Fruit fly (Drosophila melanogaster) whole organism, wandering third instar larva: ENCODE data around the gene sloth2.

Source experiments
- Abd-B ChIP-seq: fragments of >200 bp; optimal IDR thresholded peaks from 2 replicates; lab custom pipeline; 2017; ENCODE audit warnings: missing biosample characterization, missing genetic modification characterization
- CG32264 ChIP-seq: fragments of 200-800 bp; sonication (Bioruptor generic); optimal IDR thresholded peaks from 2 replicates; lab custom pipeline; 2016; ENCODE audit warnings: missing biosample characterization, missing genetic modification characterization
- CrebA ChIP-seq: fragments of 200-800 bp; sonication (Bioruptor generic); optimal IDR thresholded peaks from 2 replicates; lab custom pipeline; 2016; ENCODE audit warnings: missing biosample characterization, mild to moderate bottlenecking, missing genetic modification characterization, borderline replicate concordance
- Dfd ChIP-seq: fragments of >200 bp; optimal IDR thresholded peaks from 2 replicates; lab custom pipeline; 2017; ENCODE audit warnings: missing biosample characterization, missing genetic modification characterization
- Dif ChIP-seq: fragments of 200-275, 200-300 bp; sonication (Bioruptor generic); optimal IDR thresholded peaks from 2 replicates; lab custom pipeline; 2018; ENCODE audit warnings: missing biosample characterization, missing genetic modification characterization; ENCODE audit not compliant: partially characterized antibody
- GATAd ChIP-seq: sonication (Bioruptor generic); optimal IDR thresholded peaks from 2 replicates; lab custom pipeline; 2016; ENCODE audit warnings: missing biosample characterization, missing genetic modification characterization
- HLH106 ChIP-seq: fragments of 200-800 bp; optimal IDR thresholded peaks from 3 replicates; lab custom pipeline; 2019; ENCODE audit warnings: missing biosample characterization, mild to moderate bottlenecking, missing genetic modification characterization, moderate library complexity
- Hr78 ChIP-seq: fragments of >200 bp; optimal IDR thresholded peaks from 2 replicates; lab custom pipeline; 2017; ENCODE audit warnings: missing biosample characterization, missing genetic modification characterization
- Hr83 ChIP-seq: fragments of 200-300 bp; sonication (Bioruptor generic); optimal IDR thresholded peaks from 2 replicates; lab custom pipeline; 2016; ENCODE audit warnings: missing biosample characterization, mild to moderate bottlenecking, missing genetic modification characterization, moderate library complexity; ENCODE audit not compliant: poor library complexity, severe bottlenecking
- Jra ChIP-seq: sonication (Bioruptor generic); optimal IDR thresholded peaks from 2 replicates; lab custom pipeline; 2016; ENCODE audit warnings: missing biosample characterization, missing genetic modification characterization
- Mio ChIP-seq: sonication (Bioruptor generic); optimal IDR thresholded peaks from 2 replicates; lab custom pipeline; 2016; ENCODE audit warnings: missing biosample characterization, missing genetic modification characterization
- Myc ChIP-seq: fragments of >200 bp; optimal IDR thresholded peaks from 2 replicates; lab custom pipeline; 2017
- N ChIP-seq: fragments of >200 bp; optimal IDR thresholded peaks from 2 replicates; lab custom pipeline; 2018; ENCODE audit warnings: missing biosample characterization, missing external identifiers, missing genetic modification characterization
- OdsH ChIP-seq: fragments of 200-800 bp; sonication (Bioruptor generic); optimal IDR thresholded peaks from 2 replicates; lab custom pipeline; 2016; ENCODE audit warnings: missing biosample characterization, mild to moderate bottlenecking, missing genetic modification characterization
- Rel ChIP-seq, 2 experiments: fragments of 200-800 bp; sonication (Bioruptor generic) in 1 of 2; optimal IDR thresholded peaks; 2 replicates in 1 of 2; 3 replicates in 1 of 2; lab custom pipeline; 2016 to 2019; ENCODE audit warnings: mild to moderate bottlenecking in 2 of 2, missing biosample characterization in 2 of 2, missing genetic modification characterization in 2 of 2, moderate library complexity in 1 of 2
- Sp1 ChIP-seq: fragments of 200-800 bp; sonication (Bioruptor generic); optimal IDR thresholded peaks from 3 replicates; lab custom pipeline; 2019; ENCODE audit warnings: missing biosample characterization, mild to moderate bottlenecking, missing genetic modification characterization, moderate library complexity
- Vsx2 ChIP-seq: fragments of 200-300, 225-300 bp; sonication (Bioruptor generic); optimal IDR thresholded peaks from 2 replicates; lab custom pipeline; 2018; ENCODE audit warnings: missing biosample characterization, missing genetic modification characterization; ENCODE audit not compliant: partially characterized antibody
- br ChIP-seq: fragments of 200-800 bp; sonication (Bioruptor generic); optimal IDR thresholded peaks from 2 replicates; lab custom pipeline; 2016; ENCODE audit warnings: missing biosample characterization, missing genetic modification characterization
- brk ChIP-seq: fragments of 200-800 bp; sonication (Bioruptor generic); optimal IDR thresholded peaks from 2 replicates; lab custom pipeline; 2016; ENCODE audit warnings: missing biosample characterization, mild to moderate bottlenecking, missing genetic modification characterization
- dmrt93B ChIP-seq: fragments of 200-800 bp; sonication (Bioruptor generic); optimal IDR thresholded peaks from 2 replicates; lab custom pipeline; 2018; ENCODE audit warnings: missing biosample characterization, mild to moderate bottlenecking, missing genetic modification characterization
- dsf ChIP-seq: sonication (Bioruptor generic); optimal IDR thresholded peaks from 2 replicates; lab custom pipeline; 2016; ENCODE audit warnings: missing biosample characterization, missing genetic modification characterization, borderline replicate concordance
- ey ChIP-seq: fragments of 200-800 bp; sonication (Bioruptor generic); optimal IDR thresholded peaks from 2 replicates; lab custom pipeline; 2016; ENCODE audit warnings: missing biosample characterization, missing genetic modification characterization
- foxo ChIP-seq, 2 experiments: fragments of 200-800 bp; sonication (Bioruptor generic); optimal IDR thresholded peaks; 2 replicates in 1 of 2; 3 replicates in 1 of 2; lab custom pipeline; 2016 to 2017; ENCODE audit warnings: missing biosample characterization in 2 of 2, missing genetic modification characterization in 2 of 2
- fru ChIP-seq: fragments of 200-800 bp; sonication (Bioruptor generic); optimal IDR thresholded peaks from 3 replicates; lab custom pipeline; 2016; ENCODE audit warnings: missing biosample characterization, mild to moderate bottlenecking, missing genetic modification characterization
- h ChIP-seq: fragments of 200-800 bp; sonication (Bioruptor generic); optimal IDR thresholded peaks from 3 replicates; lab custom pipeline; 2016; ENCODE audit warnings: missing biosample characterization, mild to moderate bottlenecking, missing genetic modification characterization
- jim ChIP-seq: fragments of 175-275, 200-325 bp; sonication (Bioruptor generic); optimal IDR thresholded peaks from 2 replicates; lab custom pipeline; 2016; ENCODE audit warnings: missing biosample characterization, mild to moderate bottlenecking, missing genetic modification characterization
- lola ChIP-seq: fragments of >200 bp; optimal IDR thresholded peaks from 2 replicates; lab custom pipeline; 2017; ENCODE audit warnings: missing biosample characterization, missing genetic modification characterization
- pan ChIP-seq: fragments of >200 bp; optimal IDR thresholded peaks from 2 replicates; lab custom pipeline; 2017
- psq ChIP-seq: fragments of 200-800 bp; sonication (Bioruptor generic); optimal IDR thresholded peaks from 3 replicates; lab custom pipeline; 2017; ENCODE audit warnings: missing biosample characterization, mild to moderate bottlenecking, missing genetic modification characterization, moderate library complexity
- rgr ChIP-seq: fragments of 200-800 bp; sonication (Bioruptor generic); optimal IDR thresholded peaks from 3 replicates; lab custom pipeline; 2016; ENCODE audit warnings: missing biosample characterization, mild to moderate bottlenecking, missing genetic modification characterization
- sage ChIP-seq: fragments of 200-800 bp; sonication (Bioruptor generic); optimal IDR thresholded peaks from 2 replicates; lab custom pipeline; 2016; ENCODE audit warnings: missing biosample characterization, mild to moderate bottlenecking, missing genetic modification characterization
- sv ChIP-seq: fragments of 200-800 bp; sonication (Bioruptor generic); optimal IDR thresholded peaks from 3 replicates; lab custom pipeline; 2016; ENCODE audit warnings: missing biosample characterization, missing genetic modification characterization
- tai ChIP-seq: sonication (Bioruptor generic); optimal IDR thresholded peaks from 2 replicates; lab custom pipeline; 2016; ENCODE audit warnings: missing biosample characterization, missing genetic modification characterization
- woc ChIP-seq: sonication (Bioruptor generic); optimal IDR thresholded peaks from 2 replicates; lab custom pipeline; 2016; ENCODE audit warnings: missing biosample characterization, mild to moderate bottlenecking, missing genetic modification characterization

The sloth2 gene

DNA sequence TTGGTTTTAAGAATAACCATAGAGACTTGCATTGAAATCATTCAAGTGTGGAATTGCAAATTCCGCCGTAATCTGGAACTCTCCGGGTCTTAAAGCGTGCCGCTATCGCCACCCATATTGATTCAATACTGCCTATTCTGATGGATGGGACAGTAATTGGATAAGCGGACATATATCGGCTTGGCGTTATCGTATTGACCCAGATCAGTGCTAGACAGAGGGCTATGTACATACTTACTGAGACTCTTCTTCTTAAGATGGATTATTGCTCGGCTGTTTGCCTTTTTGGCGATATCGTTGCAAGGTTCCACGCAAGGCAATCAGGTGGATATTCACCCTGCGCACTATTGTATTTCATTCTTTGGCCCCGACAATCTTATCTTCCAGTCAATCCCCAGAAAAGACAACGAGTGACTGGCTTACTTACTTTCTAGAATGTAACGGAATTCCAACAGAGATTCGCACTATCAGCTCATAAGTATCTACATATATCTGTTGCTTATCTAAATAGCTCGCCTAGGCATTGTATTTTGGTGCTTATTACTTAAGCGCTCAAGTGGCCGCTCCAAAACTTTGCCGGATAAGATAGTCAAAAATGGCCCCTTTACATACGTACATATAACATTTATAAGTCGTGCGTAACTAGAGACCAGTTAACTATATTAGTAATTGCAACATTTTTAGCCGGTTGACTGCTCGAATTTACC is 16.5 kb upstream of the sloth2 start:
- TF ChIP-seq sage (GFP tag; lab: Kevin White, UChicago) (no peak), Vsx2 (no peak), sv (GFP tag; lab: Kevin White, UChicago) (no peak), OdsH (GFP tag; lab: Kevin White, UChicago) (no peak), tai (no peak), lola (GFP tag; lab: Kevin White, UChicago) (no peak), Dif (GFP tag; lab: Kevin White, UChicago) (no peak), jim (GFP tag; lab: Kevin White, UChicago) (no peak), woc (GFP tag; lab: Kevin White, UChicago) (no peak), Dfd (GFP tag; lab: Kevin White, UChicago) (no peak), brk (no peak), h (GFP tag; lab: Kevin White, UChicago) (no peak), Mio (GFP tag; lab: Kevin White, UChicago) (no peak), Abd-B (no peak)

DNA sequence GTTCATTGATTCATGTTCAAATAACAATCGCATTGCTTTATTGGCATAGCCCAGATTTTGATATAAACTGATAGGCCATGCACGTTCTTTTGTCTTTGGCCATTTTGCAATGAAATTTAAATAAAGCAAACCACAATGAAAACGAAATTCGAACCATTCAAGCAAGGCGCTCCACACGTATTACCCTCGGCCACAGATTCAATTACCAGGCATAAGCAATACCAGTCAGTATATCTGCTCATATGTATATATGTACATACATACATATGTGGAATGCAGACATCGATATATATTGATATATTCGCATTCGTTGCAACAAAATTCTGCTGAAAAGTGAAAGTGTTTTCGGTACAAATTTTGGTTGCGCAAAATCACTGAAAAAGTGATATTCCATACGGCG is 15.9 kb upstream of the sloth2 start:
- no peak for TF ChIP-seq br (GFP tag; lab: Kevin White, UChicago)
- no peak for TF ChIP-seq ey
- TF ChIP-seq dmrt93B (GFP tag; lab: Kevin White, UChicago) = no peak
- no peak for TF ChIP-seq brk
- TF ChIP-seq sv (GFP tag; lab: Kevin White, UChicago) = no peak
- TF ChIP-seq Mio (GFP tag; lab: Kevin White, UChicago) = no peak

- TF ChIP-seq Myc (lab: Kevin White, UChicago) (no peak), Rel (GFP tag; optimal IDR thresholded peaks at IDR 0.05; lab: Kevin White, UChicago) (no peak), Rel (tag; optimal IDR thresholded peaks at IDR 0.05; lab: Kevin White, UChicago) (peak; percentile 42), Abd-B (no peak), CrebA (GFP tag; lab: Kevin White, UChicago) (no peak)
- TF ChIP-seq, all 38 proteins: peak for 1
These were observed 15.0 kb upstream of the sloth2 start for dm6 chrX:6996130-6996529.

- no peak for TF ChIP-seq N (GFP tag; lab: Kevin White, UChicago)
- TF ChIP-seq CG32264 (GFP tag; lab: Kevin White, UChicago) = no peak
- TF ChIP-seq Hr83 (GFP tag; lab: Kevin White, UChicago) = no peak
- no peak for TF ChIP-seq Sp1 (GFP tag; lab: Kevin White, UChicago)
- TF ChIP-seq woc (GFP tag; lab: Kevin White, UChicago) = no peak
- no peak for TF ChIP-seq Jra (GFP tag; lab: Kevin White, UChicago)
- TF ChIP-seq Rel (GFP tag; optimal IDR thresholded peaks at IDR 0.05; lab: Kevin White, UChicago) = no peak
- TF ChIP-seq Rel (tag; optimal IDR thresholded peaks at IDR 0.05; lab: Kevin White, UChicago) = no peak
- TF ChIP-seq psq = no peak
- TF ChIP-seq Abd-B = no peak
- no peak for TF ChIP-seq foxo (GFP tag; optimal IDR thresholded peaks at IDR 0.05; lab: Kevin White, UChicago)
These were observed 14.0 kb upstream of the sloth2 start for dm6 chrX:6996965-6997652.

DNA sequence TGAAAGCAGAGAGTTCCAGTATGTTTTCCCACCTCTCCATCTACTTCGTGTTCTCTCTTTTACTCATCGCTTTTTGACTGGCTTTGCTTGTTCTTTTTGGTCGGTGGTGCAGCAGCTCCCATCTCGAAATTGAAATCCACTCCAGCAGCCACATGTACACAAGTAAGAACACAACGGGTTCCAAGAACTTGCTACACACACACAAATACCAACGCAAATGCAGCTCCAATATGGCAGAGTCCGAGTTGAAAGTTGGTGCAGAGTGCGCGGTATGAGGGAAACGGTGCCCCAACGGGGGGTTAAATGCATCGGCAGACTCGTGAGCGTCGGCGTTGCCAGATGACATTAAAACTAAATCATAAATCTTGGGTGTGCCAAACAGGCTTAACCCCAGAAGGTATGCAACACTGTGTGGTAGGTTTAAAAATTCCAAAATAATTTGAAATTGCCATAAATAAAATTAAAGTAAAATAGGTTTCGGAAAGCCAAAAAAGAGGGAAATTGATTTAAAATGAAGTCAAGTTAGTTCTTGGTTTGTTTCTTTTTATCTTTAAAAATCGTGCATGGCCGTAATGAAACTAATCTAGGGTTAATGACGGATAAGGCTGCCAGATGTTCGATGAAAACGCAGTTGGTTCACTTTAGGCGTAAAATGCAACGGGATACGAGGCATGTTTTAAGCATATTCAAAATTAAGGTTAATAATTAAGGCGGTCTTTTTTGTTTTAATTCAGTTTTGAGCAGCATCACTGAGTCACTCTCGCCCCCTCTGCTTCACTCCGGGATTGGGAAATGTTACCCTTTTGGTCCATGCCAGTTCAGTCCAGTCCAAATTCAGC is 13.3 kb upstream of the sloth2 start:
- TF ChIP-seq Myc (lab: Kevin White, UChicago) (no peak), fru (GFP tag; lab: Kevin White, UChicago) (peak; percentile 79), Hr83 (GFP tag; lab: Kevin White, UChicago) (peak; percentile 18), pan (no peak), Sp1 (GFP tag; lab: Kevin White, UChicago) (peak; percentile 83), lola (GFP tag; lab: Kevin White, UChicago) (no peak), Jra (GFP tag; lab: Kevin White, UChicago) (no peak), dsf (no peak), br (GFP tag; lab: Kevin White, UChicago) (peak; percentile 65), Mio (GFP tag; lab: Kevin White, UChicago) (no peak), h (GFP tag; lab: Kevin White, UChicago) (peak; percentile 80), brk (peak; percentile 33), N (GFP tag; lab: Kevin White, UChicago) (no peak), HLH106 (peak; percentile 88), sv (GFP tag; lab: Kevin White, UChicago) (no peak), CrebA (GFP tag; lab: Kevin White, UChicago) (no peak), dmrt93B (GFP tag; lab: Kevin White, UChicago) (peak; percentile 79), rgr (peak; percentile 77), Abd-B (no peak), OdsH (GFP tag; lab: Kevin White, UChicago) (peak; percentile 66), tai (no peak), CG32264 (GFP tag; lab: Kevin White, UChicago) (peak; percentile 34), Hr78 (GFP tag; lab: Kevin White, UChicago) (no peak), Vsx2 (no peak), psq (peak; percentile 75), GATAd (GFP tag; lab: Kevin White, UChicago) (no peak), foxo (GFP tag; optimal IDR thresholded peaks at IDR 0.05; lab: Kevin White, UChicago) (peak in 1 of 2 experiments; percentile 74), Dif (GFP tag; lab: Kevin White, UChicago) (no peak)
